Worm (Caenorhabditis elegans) whole organism, midembryonic: ENCODE results near the gene nhr-126.

Experiments used
- T22C8.4 ChIP-seq: fragments of 200-800 bp; sonication (Bioruptor generic); IDR thresholded peaks from 2 replicates; pipeline ENCODE4 v1.3.6; 2022; ENCODE audit warnings: missing genetic modification characterization, missing compliant biosample characterization
- cog-1 ChIP-seq: sonication (generic microtip); optimal IDR thresholded peaks from 2 replicates; lab custom pipeline; 2016; ENCODE audit warnings: missing genetic modification characterization, missing compliant biosample characterization
- flt-1 ChIP-seq: fragments of 200-800 bp; sonication (Bioruptor generic); IDR thresholded peaks from 2 replicates; pipeline ENCODE4 v1.3.6; 2022; ENCODE audit warnings: missing genetic modification characterization, missing compliant biosample characterization
- klf-2 ChIP-seq: fragments of 200-800 bp; sonication (Bioruptor generic); conservative IDR thresholded peaks from 2 replicates; pipeline ENCODE4 v1.3.6; 2022; ENCODE audit warnings: missing genetic modification reagents, missing genetic modification characterization, missing compliant biosample characterization
- tab-1 ChIP-seq: fragments of 200-800 bp; sonication (Bioruptor generic); IDR thresholded peaks from 2 replicates; pipeline ENCODE4 v1.3.6; 2022; ENCODE audit warnings: missing genetic modification characterization, missing compliant biosample characterization
- ztf-23 ChIP-seq: fragments of 200-800 bp; sonication (Bioruptor generic); IDR thresholded peaks from 2 replicates; pipeline ENCODE4 v1.3.6; 2022; ENCODE audit warnings: missing genetic modification reagents, missing genetic modification characterization, missing compliant biosample characterization
- ztf-29 ChIP-seq: fragments of 200-800 bp; sonication (Bioruptor generic); IDR thresholded peaks from 2 replicates; pipeline ENCODE4 v1.3.6; 2022; ENCODE audit warnings: missing genetic modification reagents, missing genetic modification characterization, missing compliant biosample characterization

ce11 chrV:2201240-2201639, 27.6 kb upstream of the nhr-126 start, which contains the start of gene cyp-32B1:
- TF ChIP-seq flt-1 (GFP tag; lab: Robert Waterston, UW) (no peak), tab-1 (GFP tag; lab: Robert Waterston, UW) (no peak), klf-2 (GFP tag; lab: Robert Waterston, UW) (no peak), ztf-29 (no peak), T22C8.4 (GFP tag; lab: Robert Waterston, UW) (no peak), ztf-23 (no peak), cog-1 (tag; lab: Kevin White, UChicago) (no peak)
